Fruit fly (Drosophila melanogaster) whole organism, prepupa: ENCODE measurements around the gene CG42752.

Experiments
- CG10669 ChIP-seq: fragments of 200-800 bp; sonication (Bioruptor generic); optimal IDR thresholded peaks from 3 replicates; lab custom pipeline; 2018; ENCODE audit warnings: missing biosample characterization, mild to moderate bottlenecking, missing genetic modification characterization, moderate library complexity
- CG16779 ChIP-seq: fragments of 200-800 bp; sonication (Bioruptor generic); optimal IDR thresholded peaks from 3 replicates; lab custom pipeline; 2017; ENCODE audit warnings: missing biosample characterization, mild to moderate bottlenecking, missing genetic modification characterization
- CG31627 ChIP-seq: fragments of 200-800 bp; sonication (Bioruptor generic); optimal IDR thresholded peaks from 3 replicates; lab custom pipeline; 2016; ENCODE audit warnings: missing biosample characterization, missing genetic modification characterization
- Eip78C ChIP-seq: fragments of 200-800 bp; sonication (Bioruptor generic); peaks from one replicate; lab custom pipeline; 2016; ENCODE audit warnings: missing biosample characterization, missing genetic modification characterization
- Gug ChIP-seq: fragments of 200-800 bp; sonication (Bioruptor generic); IDR thresholded peaks from 2 replicates; pipeline ENCODE4 v1.3.6; 2022; ENCODE audit warnings: missing biosample characterization, missing genetic modification characterization
- Lpt ChIP-seq: fragments of 200-800 bp; sonication (Bioruptor generic); optimal IDR thresholded peaks from 3 replicates; lab custom pipeline; 2016; ENCODE audit warnings: missing biosample characterization, missing genetic modification characterization
- dac ChIP-seq: fragments of 200-800 bp; sonication (Bioruptor generic); optimal IDR thresholded peaks from 2 replicates; lab custom pipeline; 2017; ENCODE audit warnings: missing biosample characterization, mild to moderate bottlenecking, missing genetic modification characterization
- fd85E ChIP-seq: fragments of 200-800 bp; sonication (Bioruptor generic); optimal IDR thresholded peaks from 3 replicates; lab custom pipeline; 2016; ENCODE audit warnings: missing biosample characterization, missing genetic modification characterization

DNA sequence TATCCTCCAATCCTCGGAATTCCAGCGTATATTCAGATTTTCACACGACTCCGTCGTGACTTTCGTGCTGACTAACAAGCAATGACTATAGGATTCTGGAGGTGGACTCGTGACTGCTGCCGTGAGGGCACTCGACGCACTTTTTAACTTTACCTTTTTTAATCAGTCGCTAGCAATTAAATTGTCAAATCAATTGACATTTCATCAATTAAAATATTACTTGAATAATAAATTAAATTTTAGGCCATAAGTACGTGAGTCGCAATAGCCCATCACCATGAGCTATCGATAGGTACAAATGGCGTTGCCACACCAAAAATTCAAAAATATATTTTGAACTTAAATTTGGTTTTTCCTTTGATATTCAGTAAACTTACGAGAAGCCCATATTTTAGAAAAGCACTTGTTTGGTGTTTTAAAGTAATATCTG, 34.3 kb downstream of the CG42752 start, which contains the start of gene Jwa:
- TF ChIP-seq fd85E (GFP tag; lab: Kevin White, UChicago) (no peak), Lpt (GFP tag; lab: Kevin White, UChicago) (peak; percentile 90), CG10669 (GFP tag; lab: Kevin White, UChicago) (peak; percentile 58), Eip78C (GFP tag; lab: Kevin White, UChicago) (peak; percentile 89), CG16779 (tag; lab: Kevin White, UChicago) (no peak), Gug (peak; percentile 77), CG31627 (peak; percentile 96), dac (GFP tag; lab: Kevin White, UChicago) (peak; percentile 84)
